Worm (Caenorhabditis elegans): ENCODE data around the gene ife-1.

DNA sequence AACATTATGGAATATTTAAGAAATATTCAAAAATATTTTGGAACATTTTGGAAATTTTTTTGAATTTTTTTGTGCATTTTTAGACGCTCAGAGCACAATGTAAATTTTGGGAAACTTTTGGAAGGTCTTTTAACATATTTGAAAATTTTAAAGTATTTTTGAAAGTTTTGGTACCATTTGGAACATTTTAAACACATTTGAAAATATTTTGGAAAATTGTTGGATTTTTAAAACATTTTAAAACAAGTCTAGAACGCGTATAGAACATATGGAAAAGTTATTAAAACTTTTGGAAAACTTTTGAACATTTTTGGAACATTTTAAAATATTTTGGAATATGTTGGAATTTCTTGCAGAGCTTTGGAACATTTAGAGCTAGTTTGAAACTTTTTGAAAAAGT is 9.5 kb upstream of the ife-1 start, which contains the start of gene sdz-20:
- TF ChIP-seq cebp-2 (GFP tag; IDR thresholded peaks at IDR 0.05) (no peak), K12H6.12 (tag; optimal IDR thresholded peaks at IDR 0.05) (no peak), rpc-1 (optimal IDR thresholded peaks at IDR 0.05) (no peak), rpc-1 (tag; optimal IDR thresholded peaks at IDR 0.05) (no peak), tlf-1 (GFP tag; optimal IDR thresholded peaks at IDR 0.05) (no peak), nfya-1 (tag; optimal IDR thresholded peaks at IDR 0.05; ENCODE audit: borderline replicate concordance, insufficient read depth) (no peak), snpc-4 (GFP tag; optimal IDR thresholded peaks at IDR 0.05) (no peak), snpc-4 (tag; optimal IDR thresholded peaks at IDR 0.05) (no peak), rec-8 (tag; optimal IDR thresholded peaks at IDR 0.05) (no peak)
